Worm (Caenorhabditis elegans) whole organism, L3 larva: ENCODE results near the gene C25G4.2.

Source experiments
- ceh-9 ChIP-seq: sonication (generic microtip); optimal IDR thresholded peaks from 2 replicates; lab custom pipeline; 2018; ENCODE audit warnings: missing biosample characterization, missing genetic modification characterization
- lin-39 ChIP-seq: fragments of 150-350 bp; optimal IDR thresholded peaks from 2 replicates; lab custom pipeline; 2018; ENCODE audit warnings: missing biosample characterization, missing genetic modification reagents, missing genetic modification characterization
- nfya-1 ChIP-seq: sonication (generic microtip); optimal IDR thresholded peaks from 2 replicates; lab custom pipeline; 2017; ENCODE audit warnings: missing genetic modification characterization, mild to moderate bottlenecking, missing compliant biosample characterization, antibody characterized with exemption, moderate library complexity; ENCODE audit not compliant: insufficient read depth

- no peak for TF ChIP-seq nfya-1
- no peak for TF ChIP-seq ceh-9 (tag; lab: Kevin White, UChicago)
- no peak for TF ChIP-seq lin-39 (tag; lab: Kevin White, UChicago)
Measured at ce11 chrIV:12431755-12432154, 12.1 kb downstream of the C25G4.2 start.
